Fruit fly (Drosophila melanogaster): ENCODE results near the gene Wsck.

DNA sequence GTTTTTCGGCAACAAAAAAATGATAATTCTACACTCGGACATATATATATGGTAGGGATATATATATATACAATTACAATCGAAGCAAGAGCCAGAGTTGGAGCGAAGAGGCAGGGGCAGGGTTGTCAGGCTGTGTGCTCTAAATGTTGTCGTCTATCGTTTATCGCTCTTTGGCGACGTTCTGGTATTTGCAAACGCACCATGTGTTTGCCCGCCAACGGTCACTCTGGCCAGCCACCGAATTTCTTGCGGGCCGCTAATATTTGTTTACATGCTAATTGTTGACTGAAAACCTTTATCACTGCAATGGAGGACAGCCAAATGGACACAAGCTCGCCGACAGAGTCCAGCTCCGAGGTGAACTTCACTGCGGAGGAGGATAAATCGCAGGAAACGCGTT is 20.0 kb upstream of the Wsck start, which contains the start of the genes puf and ash2:
- TF ChIP-seq ttk (optimal IDR thresholded peaks at IDR 0.05) (no peak), psq (optimal IDR thresholded peaks at IDR 0.05) (peak; percentile 30), Sin3A (optimal IDR thresholded peaks at IDR 0.05) (no peak)

All from Kc167 (cell line).